Worm (Caenorhabditis elegans): ENCODE measurements around the gene tyr-2.

ce11 chrIII:13743922-13744321 is at the start of gene tyr-2:
- no peak for TF ChIP-seq lin-15B (tag; optimal IDR thresholded peaks at IDR 0.05)
- TF ChIP-seq rnt-1 (tag; optimal IDR thresholded peaks at IDR 0.05), result no peak
- no peak for TF ChIP-seq unc-30 (tag; optimal IDR thresholded peaks at IDR 0.05)
- TF ChIP-seq nhr-12 (tag; optimal IDR thresholded peaks at IDR 0.05), result no peak
- TF ChIP-seq zag-1 (tag; optimal IDR thresholded peaks at IDR 0.05), result no peak
- TF ChIP-seq jun-1 (tag; optimal IDR thresholded peaks at IDR 0.05), result no peak
- TF ChIP-seq unc-86 (tag; optimal IDR thresholded peaks at IDR 0.05), result no peak
- TF ChIP-seq ama-1 (optimal IDR thresholded peaks at IDR 0.05), result no peak
- no peak for TF ChIP-seq unc-62 (GFP tag; optimal IDR thresholded peaks at IDR 0.05)
- TF ChIP-seq nhr-11 (tag; optimal IDR thresholded peaks at IDR 0.05), result no peak
